Worm (Caenorhabditis elegans) whole organism, L2 larva: Measurements from ENCODE around the gene Y42G9A.3.

Experiments used
- C34F6.9 ChIP-seq: fragments of 150-350 bp; optimal IDR thresholded peaks from 2 replicates; lab custom pipeline; 2014; ENCODE audit warnings: missing biosample characterization, missing genetic modification characterization
- F13H6.1 ChIP-seq: sonication (generic microtip); optimal IDR thresholded peaks from 2 replicates; lab custom pipeline; 2016; ENCODE audit warnings: missing genetic modification characterization, missing compliant biosample characterization
- Y55F3AM.14 ChIP-seq: fragments of 200-800 bp; sonication (Bioruptor generic); optimal IDR thresholded peaks from 2 replicates; lab custom pipeline; 2018; ENCODE audit warnings: mild to moderate bottlenecking, missing genetic modification characterization, missing compliant biosample characterization
- ZK546.5 ChIP-seq: sonication (generic microtip); optimal IDR thresholded peaks from 2 replicates; lab custom pipeline; 2017; ENCODE audit warnings: missing biosample characterization, missing genetic modification characterization
- alr-1 ChIP-seq: fragments of 150-350 bp; optimal IDR thresholded peaks from 2 replicates; lab custom pipeline; 2014; ENCODE audit warnings: missing biosample characterization, missing genetic modification characterization
- ama-1 ChIP-seq: fragments of 150-350 bp; optimal IDR thresholded peaks from 2 replicates; lab custom pipeline; 2018; ENCODE audit warnings: inconsistent platforms
- blmp-1 ChIP-seq: sonication (generic microtip); optimal IDR thresholded peaks from 2 replicates; lab custom pipeline; 2017; ENCODE audit warnings: missing genetic modification characterization, mild to moderate bottlenecking, missing compliant biosample characterization, antibody characterized with exemption, moderate library complexity; ENCODE audit not compliant: insufficient read depth
- crh-2 ChIP-seq: sonication (generic microtip); optimal IDR thresholded peaks from 2 replicates; lab custom pipeline; 2017; ENCODE audit warnings: missing biosample characterization, missing genetic modification characterization
- dmd-4 ChIP-seq: sonication (generic microtip); optimal IDR thresholded peaks from 2 replicates; lab custom pipeline; 2017; ENCODE audit warnings: missing biosample characterization, missing genetic modification characterization
- elt-1 ChIP-seq: fragments of 150-350 bp; optimal IDR thresholded peaks from 2 replicates; lab custom pipeline; 2014; ENCODE audit warnings: missing biosample characterization, missing genetic modification characterization
- fos-1 ChIP-seq: fragments of 150-350 bp; optimal IDR thresholded peaks from 2 replicates; lab custom pipeline; 2014; ENCODE audit warnings: missing biosample characterization, missing genetic modification characterization
- gmeb-1 ChIP-seq: fragments of 150-350 bp; optimal IDR thresholded peaks from 2 replicates; lab custom pipeline; 2014; ENCODE audit warnings: missing biosample characterization, missing genetic modification characterization
- lin-13 ChIP-seq: fragments of 150-350 bp; optimal IDR thresholded peaks from 2 replicates; lab custom pipeline; 2014; ENCODE audit warnings: missing biosample characterization, missing genetic modification reagents, missing genetic modification characterization
- lin-39 ChIP-seq: fragments of 150-350 bp; optimal IDR thresholded peaks from 2 replicates; lab custom pipeline; 2014; ENCODE audit warnings: missing biosample characterization, missing genetic modification reagents, missing genetic modification characterization
- lsy-2 ChIP-seq, 2 experiments: fragments of 150-350 bp in 1 of 2; sonication (generic microtip) in 1 of 2; optimal IDR thresholded peaks; 2 replicates each; lab custom pipeline; 2014 to 2017; ENCODE audit warnings: missing biosample characterization in 2 of 2, missing genetic modification characterization in 2 of 2
- mab-5 ChIP-seq: fragments of 150-350 bp; optimal IDR thresholded peaks from 2 replicates; lab custom pipeline; 2014; ENCODE audit warnings: missing biosample characterization, missing genetic modification characterization
- mbf-1 ChIP-seq: sonication (generic microtip); optimal IDR thresholded peaks from 2 replicates; lab custom pipeline; 2017; ENCODE audit warnings: missing biosample characterization, missing genetic modification characterization
- nhr-11 ChIP-seq: fragments of 150-350 bp; optimal IDR thresholded peaks from 2 replicates; lab custom pipeline; 2014; ENCODE audit warnings: missing biosample characterization, missing genetic modification characterization
- nhr-12 ChIP-seq: fragments of 150-350 bp; optimal IDR thresholded peaks from 2 replicates; lab custom pipeline; 2014; ENCODE audit warnings: missing biosample characterization, missing genetic modification characterization
- nhr-129 ChIP-seq: fragments of 150-350 bp; optimal IDR thresholded peaks from 2 replicates; lab custom pipeline; 2014; ENCODE audit warnings: missing biosample characterization, missing genetic modification characterization
- nhr-21 ChIP-seq: fragments of 150-350 bp; optimal IDR thresholded peaks from 2 replicates; lab custom pipeline; 2014; ENCODE audit warnings: missing biosample characterization, missing genetic modification characterization
- nhr-23 ChIP-seq: fragments of 150-350 bp; optimal IDR thresholded peaks from 2 replicates; lab custom pipeline; 2014; ENCODE audit warnings: missing biosample characterization, missing genetic modification reagents, missing genetic modification characterization
- nhr-237 ChIP-seq: fragments of 150-350 bp; optimal IDR thresholded peaks from 2 replicates; lab custom pipeline; 2014; ENCODE audit warnings: missing biosample characterization, missing genetic modification characterization
- nhr-25 ChIP-seq: fragments of 150-350 bp; sonication (generic microtip); optimal IDR thresholded peaks from 3 replicates; lab custom pipeline; 2014; ENCODE audit warnings: missing biosample characterization, missing genetic modification characterization
- sem-4 ChIP-seq: fragments of 150-350 bp; optimal IDR thresholded peaks from 2 replicates; lab custom pipeline; 2014; ENCODE audit warnings: missing biosample characterization, missing genetic modification reagents, missing genetic modification characterization
- skn-1 ChIP-seq: sonication (generic microtip); optimal IDR thresholded peaks from 2 replicates; lab custom pipeline; 2017; ENCODE audit warnings: missing biosample characterization, missing genetic modification characterization
- sma-3 ChIP-seq: sonication (generic microtip); optimal IDR thresholded peaks from 2 replicates; lab custom pipeline; 2016; ENCODE audit warnings: missing genetic modification reagents, missing genetic modification characterization, missing compliant biosample characterization
- sma-9 ChIP-seq, 2 experiments: fragments of 150-350 bp in 1 of 2; sonication (generic microtip) in 1 of 2; optimal IDR thresholded peaks; 2 replicates each; lab custom pipeline; 2014 to 2016; ENCODE audit warnings: missing genetic modification characterization in 2 of 2, mild to moderate bottlenecking in 1 of 2, missing biosample characterization in 1 of 2, missing compliant biosample characterization in 1 of 2, missing genetic modification reagents in 1 of 2, moderate library complexity in 1 of 2
- snpc-4 ChIP-seq: fragments of 150-350 bp; optimal IDR thresholded peaks from 2 replicates; lab custom pipeline; 2014; ENCODE audit warnings: missing biosample characterization, missing genetic modification characterization
- unc-55 ChIP-seq: fragments of 150-350 bp; sonication (generic microtip); optimal IDR thresholded peaks from 3 replicates; lab custom pipeline; 2014; ENCODE audit warnings: missing biosample characterization, missing genetic modification reagents, missing genetic modification characterization
- zag-1 ChIP-seq: fragments of 150-350 bp; optimal IDR thresholded peaks from 2 replicates; lab custom pipeline; 2014; ENCODE audit warnings: missing biosample characterization, missing genetic modification characterization
- ztf-11 ChIP-seq: sonication (generic microtip); optimal IDR thresholded peaks from 2 replicates; lab custom pipeline; 2017; ENCODE audit warnings: missing biosample characterization, missing genetic modification characterization

Y42G9A.3 gene

DNA sequence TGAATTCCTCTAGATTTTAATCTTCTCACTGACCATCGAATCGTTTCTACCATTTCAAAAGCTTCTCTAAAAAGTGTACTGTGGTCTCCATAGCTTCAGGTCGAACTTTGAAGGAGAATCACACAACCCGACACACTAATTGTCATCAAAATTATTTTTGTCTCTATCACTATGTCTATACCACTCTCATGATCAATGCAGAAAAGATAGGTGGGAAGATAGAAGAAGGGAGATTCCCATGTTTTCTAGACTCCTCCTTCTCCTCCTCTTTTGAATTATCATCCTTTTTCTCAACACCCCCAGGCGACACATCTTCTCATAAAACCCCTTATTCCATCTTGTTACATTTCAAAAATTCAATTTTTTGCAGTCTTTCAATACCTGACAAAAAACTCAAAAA is at the start of gene Y42G9A.3:
Y42G9A.3 (plus strand) TSS at position 363 of the 400 bp plus-strand sequence.
- TF ChIP-seq sma-9 (GFP tag; optimal IDR thresholded peaks at IDR 0.05; lab: Kevin White, UChicago): peak; percentile 5
- no peak for TF ChIP-seq sma-9 (tag; optimal IDR thresholded peaks at IDR 0.05; lab: Kevin White, UChicago)
- peak; percentile 35 for TF ChIP-seq fos-1
- peak; percentile 78 for TF ChIP-seq skn-1
- no peak for TF ChIP-seq nhr-23 (tag; lab: Kevin White, UChicago)
- TF ChIP-seq nhr-11 (tag; lab: Kevin White, UChicago): no peak

DNA sequence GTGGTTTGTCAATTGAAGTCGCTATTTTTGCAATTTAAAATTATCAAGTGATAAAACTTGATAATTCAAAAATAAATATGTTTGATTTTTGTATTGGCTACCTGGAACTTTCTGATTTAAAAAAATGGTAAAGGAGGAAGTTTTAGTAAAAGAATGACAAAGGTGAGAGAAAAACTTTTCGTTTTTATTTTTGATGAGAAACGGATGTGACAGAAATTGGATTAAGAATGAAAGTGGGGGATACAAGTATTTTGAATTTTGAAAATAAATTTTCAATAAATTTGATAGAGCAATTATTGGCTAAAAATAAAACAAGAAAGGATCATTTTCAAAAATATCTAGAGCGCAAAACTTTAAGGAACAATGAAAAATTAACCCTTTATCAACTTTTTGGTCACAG is 43.3 kb upstream of the Y42G9A.3 start, which contains the start of gene C05D10.4:
C05D10.4 (minus strand) TSS at position 101 of the 400 bp plus-strand sequence.
- TF ChIP-seq sma-3 (GFP tag; lab: Kevin White, UChicago): no peak
- TF ChIP-seq elt-1 (tag; lab: Kevin White, UChicago): no peak
- no peak for TF ChIP-seq ZK546.5 (tag; lab: Kevin White, UChicago)
- no peak for TF ChIP-seq Y55F3AM.14
- no peak for TF ChIP-seq zag-1
- TF ChIP-seq skn-1: no peak
- no peak for TF ChIP-seq mbf-1 (tag; lab: Kevin White, UChicago)

DNA sequence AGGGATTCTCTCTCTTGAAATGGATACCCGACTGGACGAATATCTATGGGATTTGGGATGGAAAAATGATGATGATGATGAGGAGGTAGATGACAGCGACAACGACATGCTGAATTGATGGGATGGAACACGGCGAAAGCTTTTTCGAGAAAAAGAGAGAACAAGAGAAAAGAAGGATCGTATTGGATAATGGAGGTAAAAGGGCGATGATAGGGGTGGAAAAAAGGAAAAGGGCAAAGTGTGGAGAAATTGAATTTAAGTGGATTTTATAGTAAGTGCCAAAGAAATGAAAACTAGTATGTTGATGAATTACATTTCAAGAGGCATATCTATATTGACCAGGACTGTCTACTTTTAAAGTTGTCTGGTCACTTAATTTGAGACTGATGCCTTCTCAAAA is 40.2 kb upstream of the Y42G9A.3 start:
- TF ChIP-seq C34F6.9 (tag; lab: Kevin White, UChicago): no peak
- TF ChIP-seq dmd-4 (tag; lab: Kevin White, UChicago): no peak
- TF ChIP-seq unc-55 (GFP tag; lab: Kevin White, UChicago): no peak
- TF ChIP-seq nhr-11 (tag; lab: Kevin White, UChicago): no peak
- TF ChIP-seq nhr-12 (tag; lab: Kevin White, UChicago): no peak
- TF ChIP-seq ztf-11: no peak
- TF ChIP-seq sem-4 (tag; lab: Kevin White, UChicago): no peak
- TF ChIP-seq lin-39 (tag; lab: Kevin White, UChicago): no peak
- no peak for TF ChIP-seq sma-3 (GFP tag; lab: Kevin White, UChicago)
- no peak for TF ChIP-seq nhr-23 (tag; lab: Kevin White, UChicago)
- no peak for TF ChIP-seq nhr-237 (tag; lab: Kevin White, UChicago)
- TF ChIP-seq skn-1: no peak
- no peak for TF ChIP-seq crh-2 (tag; lab: Kevin White, UChicago)
- TF ChIP-seq nhr-21 (tag; lab: Kevin White, UChicago): no peak

DNA sequence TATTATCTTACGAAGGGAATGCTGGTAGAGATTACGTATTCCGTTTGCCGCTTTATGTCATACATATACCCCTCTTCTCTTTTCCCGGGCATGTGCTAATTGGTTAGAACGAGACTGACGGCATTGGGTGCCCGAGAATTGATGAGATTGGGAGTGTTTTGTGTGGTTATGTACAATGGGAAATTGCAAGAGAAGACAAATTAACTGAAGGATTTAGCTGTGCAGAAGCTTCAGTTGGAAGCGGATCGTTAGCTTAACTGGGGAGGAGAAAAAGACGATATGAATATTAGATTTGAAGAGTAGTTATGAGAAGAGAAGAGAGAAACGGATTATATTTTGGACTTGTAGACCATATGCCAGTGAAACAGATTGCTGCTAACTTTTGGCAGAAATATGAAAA is 35.9 kb upstream of the Y42G9A.3 start:
- TF ChIP-seq ama-1 (lab: Kevin White, UChicago) (no peak), alr-1 (tag; lab: Kevin White, UChicago) (no peak), sma-3 (GFP tag; lab: Kevin White, UChicago) (no peak), mab-5 (tag; lab: Kevin White, UChicago) (no peak)

DNA sequence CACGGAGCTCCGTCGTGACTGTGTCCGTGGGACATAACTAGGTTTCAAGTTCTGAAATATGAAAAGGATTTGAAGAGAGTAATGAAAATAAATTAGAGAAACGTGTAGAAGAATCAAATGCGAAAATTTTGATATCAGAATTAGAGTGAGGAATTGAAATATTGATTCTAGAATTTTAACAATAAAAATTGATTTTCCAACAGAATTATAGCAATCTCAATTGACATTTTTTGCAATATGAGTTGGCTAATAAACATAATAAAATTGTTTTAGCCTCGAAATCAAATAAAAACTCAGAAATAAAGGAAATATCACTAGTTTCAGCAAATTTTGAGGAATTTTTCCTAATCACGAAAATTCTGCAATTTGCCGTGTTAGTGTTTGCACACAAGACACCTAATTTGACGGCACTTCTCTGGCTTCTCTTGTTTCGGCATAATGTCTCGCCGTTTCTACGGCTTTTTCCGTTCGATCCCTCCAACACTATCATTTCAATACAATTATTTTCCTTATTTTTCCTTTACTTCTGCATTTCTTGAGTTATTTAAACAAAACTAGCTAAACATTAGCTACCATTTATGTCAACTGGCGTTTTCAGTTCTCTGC is 29.7 kb upstream of the Y42G9A.3 start, which contains the start of gene nmt-1:
nmt-1 (minus strand) TSS at position 51 of the 606 bp plus-strand sequence.
- TF ChIP-seq F13H6.1 (tag; lab: Kevin White, UChicago): peak; percentile 11
- peak; percentile 60 for TF ChIP-seq C34F6.9 (tag; lab: Kevin White, UChicago)
- no peak for TF ChIP-seq blmp-1
- no peak for TF ChIP-seq lin-13 (GFP tag; lab: Kevin White, UChicago)
- peak; percentile 57 for TF ChIP-seq unc-55 (GFP tag; lab: Kevin White, UChicago)
- TF ChIP-seq alr-1 (tag; lab: Kevin White, UChicago): no peak
- TF ChIP-seq nhr-25 (tag; lab: Kevin White, UChicago): peak; percentile 42
- peak; percentile 52 for TF ChIP-seq sma-9 (GFP tag; optimal IDR thresholded peaks at IDR 0.05; lab: Kevin White, UChicago)
- TF ChIP-seq sma-9 (tag; optimal IDR thresholded peaks at IDR 0.05; lab: Kevin White, UChicago): no peak
- peak; percentile 24 for TF ChIP-seq mab-5 (tag; lab: Kevin White, UChicago)
- peak; percentile 46 for TF ChIP-seq gmeb-1 (tag; lab: Kevin White, UChicago)
- TF ChIP-seq skn-1: no peak
- TF ChIP-seq snpc-4 (tag; lab: Kevin White, UChicago): no peak
- TF ChIP-seq sma-3 (GFP tag; lab: Kevin White, UChicago): peak; percentile 0
- peak; percentile 49 to 72 for TF ChIP-seq lsy-2 (tag; optimal IDR thresholded peaks at IDR 0.05; lab: Kevin White, UChicago)
- peak; percentile 61 for TF ChIP-seq nhr-129 (tag; lab: Kevin White, UChicago)
- TF ChIP-seq, all 48 proteins: peak for 10
